Worm (Caenorhabditis elegans) whole organism, L4 larva: Measurements from ENCODE around the gene fbxb-49.
A peak's percentile ranks its signal among the peaks of the same experiment; 100 is the strongest.

Source experiments
- F37D6.2 ChIP-seq: sonication (generic microtip); optimal IDR thresholded peaks from 2 replicates; lab custom pipeline; 2016; ENCODE audit warnings: mild to moderate bottlenecking, missing genetic modification characterization, missing compliant biosample characterization
- aha-1 ChIP-seq: fragments of 150-350 bp; peaks from one replicate; lab custom pipeline; 2014; ENCODE audit warnings: missing biosample characterization, missing genetic modification characterization
- ama-1 ChIP-seq: fragments of 150-350 bp; optimal IDR thresholded peaks from 2 replicates; lab custom pipeline; 2014; ENCODE audit warnings: inconsistent platforms, mixed read lengths
- attf-4 ChIP-seq: sonication (generic microtip); optimal IDR thresholded peaks from 3 replicates; lab custom pipeline; 2017; ENCODE audit warnings: missing biosample characterization, missing genetic modification characterization
- ceh-44 ChIP-seq: fragments of 200-800 bp; sonication (Bioruptor generic); IDR thresholded peaks from 2 replicates; pipeline ENCODE4 v1.3.6; 2022; ENCODE audit warnings: missing genetic modification reagents, missing genetic modification characterization, missing compliant biosample characterization
- ceh-82 ChIP-seq: sonication (generic microtip); optimal IDR thresholded peaks from 2 replicates; lab custom pipeline; 2017; ENCODE audit warnings: missing biosample characterization, missing genetic modification characterization
- ctbp-1 ChIP-seq: fragments of 200-800 bp; sonication (Bioruptor generic); IDR thresholded peaks from 2 replicates; pipeline ENCODE4 v1.3.6; 2022; ENCODE audit warnings: missing genetic modification reagents, missing genetic modification characterization, missing compliant biosample characterization
- daf-16 ChIP-seq, 3 experiments: sonication (generic microtip); optimal IDR thresholded peaks; 2 replicates each; lab custom pipeline; 2016 to 2017; ENCODE audit warnings: missing genetic modification characterization in 3 of 3, missing genetic modification reagents in 3 of 3, mild to moderate bottlenecking in 2 of 3, missing compliant biosample characterization in 2 of 3, missing biosample characterization in 1 of 3, moderate library complexity in 1 of 3
- egl-27 ChIP-seq: sonication (generic microtip); optimal IDR thresholded peaks from 3 replicates; lab custom pipeline; 2017; ENCODE audit warnings: missing biosample characterization, missing genetic modification reagents, missing genetic modification characterization
- nhr-28 ChIP-seq: fragments of 150-350 bp; optimal IDR thresholded peaks from 2 replicates; lab custom pipeline; 2014; ENCODE audit warnings: missing biosample characterization, missing genetic modification characterization
- php-3 ChIP-seq: fragments of 200-800 bp; sonication (Bioruptor generic); IDR thresholded peaks from 2 replicates; pipeline ENCODE4 v1.3.6; 2022; ENCODE audit warnings: missing genetic modification reagents, missing genetic modification characterization, missing compliant biosample characterization
- pqm-1 ChIP-seq: sonication (generic microtip); optimal IDR thresholded peaks from 2 replicates; lab custom pipeline; 2017; ENCODE audit warnings: missing biosample characterization, missing genetic modification characterization
- tag-97 ChIP-seq: fragments of 200-800 bp; sonication (Bioruptor generic); IDR thresholded peaks from 2 replicates; pipeline ENCODE4 v1.3.6; 2022; ENCODE audit warnings: missing genetic modification characterization, missing compliant biosample characterization
- unc-130 ChIP-seq: sonication (generic microtip); optimal IDR thresholded peaks from 2 replicates; lab custom pipeline; 2016; ENCODE audit warnings: missing genetic modification reagents, missing genetic modification characterization, missing compliant biosample characterization
- unc-62 ChIP-seq, 3 experiments: fragments of 150-350 bp in 1 of 3; sonication (generic microtip); optimal IDR thresholded peaks in 2 of 3; peaks in 1 of 3; 1 replicate in 1 of 3; 2 replicates in 2 of 3; lab custom pipeline; 2014 to 2017; ENCODE audit warnings: missing biosample characterization in 3 of 3, missing genetic modification characterization in 3 of 3, missing genetic modification reagents in 3 of 3, missing genotype in 1 of 3
- zfp-3 ChIP-seq: fragments of 200-800 bp; sonication (Bioruptor generic); conservative IDR thresholded peaks from 2 replicates; pipeline ENCODE4 v1.3.6; 2022; ENCODE audit warnings: missing genetic modification reagents, missing genetic modification characterization, missing compliant biosample characterization
- zip-2 ChIP-seq: fragments of 150-350 bp; optimal IDR thresholded peaks from 2 replicates; lab custom pipeline; 2014; ENCODE audit warnings: missing biosample characterization, missing genetic modification characterization
- ztf-7 ChIP-seq: fragments of 150-350 bp; optimal IDR thresholded peaks from 2 replicates; lab custom pipeline; 2014; ENCODE audit warnings: missing biosample characterization, missing genetic modification characterization

fbxb-49 gene

DNA sequence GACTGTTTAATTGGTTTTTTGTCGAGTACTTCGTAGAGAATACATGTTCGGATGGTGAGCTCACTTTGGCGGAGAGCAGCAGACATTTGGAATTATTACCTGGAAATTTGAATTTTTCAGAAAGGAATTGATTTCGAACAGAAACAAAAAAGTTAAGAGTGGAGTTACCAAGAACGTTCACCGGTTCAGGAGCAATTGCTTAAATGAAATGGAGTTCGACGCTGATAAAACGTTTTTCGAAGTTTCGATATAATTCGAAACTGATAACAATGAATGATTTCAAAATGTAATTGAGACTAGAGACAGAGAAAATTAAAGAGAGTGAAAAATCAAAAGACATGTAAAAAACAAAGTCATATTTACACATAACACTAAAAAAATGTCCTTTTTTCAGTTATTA lies 42.3 kb downstream of the fbxb-49 start, which contains the start of gene fbxa-163:
Gene fbxa-163 (minus strand): TSS at position 101 of the 400 bp plus-strand sequence.
- TF ChIP-seq daf-16 (GFP tag; optimal IDR thresholded peaks at IDR 0.05; lab: Kevin White, UChicago) (no peak), daf-16 (tag; optimal IDR thresholded peaks at IDR 0.05; lab: Kevin White, UChicago) (peak; percentile 19), zfp-3 (no peak), unc-130 (GFP tag; lab: Kevin White, UChicago) (no peak), ceh-44 (no peak), pqm-1 (tag; lab: Kevin White, UChicago) (peak; percentile 41), egl-27 (tag; lab: Kevin White, UChicago) (no peak), unc-62 (GFP tag; optimal IDR thresholded peaks at IDR 0.05 in 1 of 2; lab: Kevin White, UChicago) (peak in 1 of 2 experiments; percentile 28), unc-62 (tag; optimal IDR thresholded peaks at IDR 0.05; lab: Kevin White, UChicago) (no peak), nhr-28 (tag; lab: Kevin White, UChicago) (peak; percentile 13), php-3 (no peak)
- TF ChIP-seq, all 104 proteins: peak for 4

DNA sequence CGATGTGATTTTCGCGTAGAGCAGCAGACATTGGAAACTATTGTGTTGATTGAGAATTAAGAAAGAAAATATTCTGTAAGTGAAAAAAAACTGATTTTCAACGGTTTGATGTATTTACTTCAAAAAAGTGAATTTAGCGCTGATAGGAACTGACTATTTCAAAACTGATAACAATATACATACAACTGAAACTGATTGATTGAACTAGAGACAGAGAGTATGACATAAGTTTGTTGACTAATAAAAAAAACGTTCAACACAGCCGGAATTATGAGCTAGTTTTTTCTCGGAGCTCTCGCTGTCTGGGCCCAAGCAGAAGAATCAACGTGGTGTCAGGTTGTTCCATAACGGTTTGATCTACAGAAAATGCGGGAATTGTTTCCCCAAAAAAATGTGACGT lies 45.7 kb downstream of the fbxb-49 start, which contains the start of gene fbxa-164:
Gene fbxa-164 (minus strand): TSS at position 101 of the 400 bp plus-strand sequence.
- peak; percentile 13 for TF ChIP-seq nhr-28 (tag; lab: Kevin White, UChicago)
- no peak for TF ChIP-seq daf-16 (GFP tag; optimal IDR thresholded peaks at IDR 0.05; lab: Kevin White, UChicago)
- peak; percentile 73 for TF ChIP-seq daf-16 (tag; optimal IDR thresholded peaks at IDR 0.05; lab: Kevin White, UChicago)
- TF ChIP-seq ama-1 (lab: Kevin White, UChicago), result no peak
- no peak for TF ChIP-seq tag-97
- no peak for TF ChIP-seq F37D6.2 (tag; lab: Kevin White, UChicago)
- TF ChIP-seq ctbp-1 (GFP tag; lab: Robert Waterston, UW), result no peak
- no peak for TF ChIP-seq attf-4 (tag; lab: Kevin White, UChicago)
- TF ChIP-seq php-3, result no peak

DNA sequence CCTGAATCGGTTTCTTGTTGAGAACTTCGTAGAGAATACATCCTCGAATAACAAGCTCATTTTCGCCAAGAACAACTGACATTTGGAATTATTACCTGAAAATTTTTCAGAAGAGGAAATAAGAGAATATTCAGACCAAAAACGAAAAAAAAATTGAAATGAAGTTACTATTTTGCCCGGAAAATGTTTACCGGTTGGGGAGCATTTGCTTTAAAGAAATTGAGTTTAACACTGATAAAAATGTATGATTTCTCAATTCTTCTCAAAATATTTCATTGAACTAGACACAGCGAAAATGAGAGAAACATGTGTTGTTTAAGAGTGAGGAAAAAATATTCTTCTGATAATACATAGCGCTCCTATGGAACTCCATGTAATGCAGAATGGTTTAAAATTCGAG lies 48.1 kb downstream of the fbxb-49 start, which contains the start of gene fbxa-165:
Gene fbxa-165 (minus strand): TSS at position 101 of the 400 bp plus-strand sequence.
- TF ChIP-seq ceh-82 (tag; lab: Kevin White, UChicago) (no peak), unc-62 (GFP tag; optimal IDR thresholded peaks at IDR 0.05 in 1 of 2; lab: Kevin White, UChicago) (peak in 1 of 2 experiments; percentile 36), unc-62 (tag; optimal IDR thresholded peaks at IDR 0.05; lab: Kevin White, UChicago) (no peak)

DNA sequence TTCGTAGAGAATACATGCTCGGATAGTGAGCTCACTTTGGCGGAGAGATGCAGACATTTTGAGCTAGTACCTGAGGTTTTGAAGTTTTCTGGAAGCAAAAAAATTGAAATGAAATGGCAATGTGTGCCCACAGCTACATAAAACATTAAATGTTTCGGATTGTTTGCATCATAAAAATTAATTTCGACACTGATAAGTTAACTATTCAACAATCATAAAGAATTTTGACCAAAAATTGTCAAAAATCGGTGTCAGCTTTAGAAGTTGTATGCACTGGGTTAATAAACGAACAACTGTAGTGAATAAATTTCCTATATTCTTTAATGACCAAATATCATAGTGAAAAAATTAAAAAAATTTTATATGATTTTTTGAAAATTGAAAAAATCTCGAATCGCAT lies 50.6 kb downstream of the fbxb-49 start, which contains the start of gene fbxa-166:
Gene fbxa-166 (minus strand): TSS at position 101 of the 400 bp plus-strand sequence.
- TF ChIP-seq ztf-7 (no peak), zip-2 (no peak), aha-1 (tag; lab: Kevin White, UChicago) (peak; percentile 45)
